In the genomic region with DNA sequence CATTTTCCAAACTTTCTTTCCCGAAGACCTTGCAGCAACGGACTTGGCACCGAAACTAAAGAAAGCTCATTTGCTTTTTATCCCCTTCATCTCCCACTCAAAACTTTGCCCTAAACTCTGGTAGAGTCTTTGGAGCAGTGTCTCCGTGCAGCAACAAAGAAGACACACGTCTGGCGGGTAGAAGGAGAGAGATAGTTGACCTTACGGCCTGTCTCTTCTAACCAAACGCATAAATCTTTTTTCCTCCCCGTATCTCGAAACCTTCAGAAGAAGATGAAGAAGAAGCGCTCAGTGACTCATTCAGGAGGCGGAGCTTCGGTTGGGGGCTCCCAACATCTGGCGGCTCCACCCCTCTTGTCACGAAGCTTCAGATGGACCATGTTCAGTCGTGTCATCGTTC, we compare ENCODE assay signal across 3 worm cellular contexts.
TF ChIP-seq lines count a peak whose summit lies in the region.

No protein-coding gene starts in this region.

TF ChIP-seq in whole organism, L1 larva, 84 proteins besides CTCF, POLR2A, EP300 and RAD21:
- TF ChIP-seq rnt-1 (tag; optimal IDR thresholded peaks at IDR 0.05; lab: Kevin White, UChicago) (peak; percentile 54), grh-1 (GFP tag; IDR thresholded peaks at IDR 0.05; lab: Robert Waterston, UW) (no peak), ets-5 (GFP tag; IDR thresholded peaks at IDR 0.05; lab: Robert Waterston, UW) (no peak), nhr-28 (tag; optimal IDR thresholded peaks at IDR 0.05; lab: Kevin White, UChicago) (no peak), dsc-1 (tag; optimal IDR thresholded peaks at IDR 0.05; lab: Kevin White, UChicago) (peak; percentile 49)

TF ChIP-seq in whole organism, late embryonic, 69 proteins besides CTCF, POLR2A, EP300 and RAD21:
- TF ChIP-seq unc-55 (GFP tag; optimal IDR thresholded peaks at IDR 0.05; lab: Kevin White, UChicago) (peak; percentile 3), fax-1 (tag; optimal IDR thresholded peaks at IDR 0.05; lab: Kevin White, UChicago) (no peak), hlh-8 (tag; optimal IDR thresholded peaks at IDR 0.05; lab: Kevin White, UChicago) (peak; percentile 64)
TF ChIP-seq in whole organism, late embryonic: peak in this region for 2.

TF ChIP-seq in whole organism, mixed stage, embryonic, 35 proteins besides CTCF, POLR2A, EP300 and RAD21:
- no peak for TF ChIP-seq elt-3 (tag; optimal IDR thresholded peaks at IDR 0.05; lab: Kevin White, UChicago)
- no peak for TF ChIP-seq unc-39 (tag; optimal IDR thresholded peaks at IDR 0.05; lab: Kevin White, UChicago)
- TF ChIP-seq ces-1 (GFP tag; optimal IDR thresholded peaks at IDR 0.05; lab: Kevin White, UChicago) = no peak
- TF ChIP-seq tbx-8 (GFP tag; optimal IDR thresholded peaks at IDR 0.05; lab: Kevin White, UChicago) = no peak
- no peak for TF ChIP-seq lin-32 (GFP tag; optimal IDR thresholded peaks at IDR 0.05; lab: Kevin White, UChicago)
- TF ChIP-seq hlh-1 (tag; optimal IDR thresholded peaks at IDR 0.05; lab: Kevin White, UChicago) = peak; percentile 68
- TF ChIP-seq lsy-2 (tag; optimal IDR thresholded peaks at IDR 0.05; lab: Kevin White, UChicago) = no peak
- TF ChIP-seq sptf-1 (tag; optimal IDR thresholded peaks at IDR 0.05; lab: Kevin White, UChicago) = no peak
- peak; percentile 37 for TF ChIP-seq unc-62 (GFP tag; optimal IDR thresholded peaks at IDR 0.05; lab: Kevin White, UChicago)
- TF ChIP-seq ceh-43 (GFP tag; optimal IDR thresholded peaks at IDR 0.05; lab: Kevin White, UChicago) = no peak
- no peak for TF ChIP-seq mep-1 (tag; optimal IDR thresholded peaks at IDR 0.05; lab: Kevin White, UChicago)
- TF ChIP-seq nhr-28 (tag; optimal IDR thresholded peaks at IDR 0.05; lab: Kevin White, UChicago) = no peak
- no peak for TF ChIP-seq drap-1 (GFP tag; optimal IDR thresholded peaks at IDR 0.05; lab: Kevin White, UChicago)
- TF ChIP-seq mab-5 (tag; optimal IDR thresholded peaks at IDR 0.05; lab: Kevin White, UChicago) = no peak
